Worm (Caenorhabditis elegans) whole organism, young adult: ENCODE measurements around the gene srh-39.

Source experiments
- ama-1 ChIP-seq, 3 experiments: fragments of 150-350 bp in 1 of 3; sonication (generic microtip) in 2 of 3; optimal IDR thresholded peaks; 2 replicates each; lab custom pipeline; 2014 to 2018; ENCODE audit warnings: missing biosample characterization in 2 of 3, missing genetic modification characterization in 2 of 3, missing genetic modification reagents in 2 of 3
- efl-1 ChIP-seq: fragments of 150-350 bp; optimal IDR thresholded peaks from 2 replicates; lab custom pipeline; 2014; ENCODE audit warnings: missing biosample characterization, missing genetic modification reagents, missing genetic modification characterization
- pha-4 ChIP-seq: fragments of 150-350 bp; sonication (generic microtip); optimal IDR thresholded peaks from 2 replicates; lab custom pipeline; 2014; ENCODE audit warnings: missing biosample characterization, missing genetic modification reagents, missing genetic modification characterization

DNA sequence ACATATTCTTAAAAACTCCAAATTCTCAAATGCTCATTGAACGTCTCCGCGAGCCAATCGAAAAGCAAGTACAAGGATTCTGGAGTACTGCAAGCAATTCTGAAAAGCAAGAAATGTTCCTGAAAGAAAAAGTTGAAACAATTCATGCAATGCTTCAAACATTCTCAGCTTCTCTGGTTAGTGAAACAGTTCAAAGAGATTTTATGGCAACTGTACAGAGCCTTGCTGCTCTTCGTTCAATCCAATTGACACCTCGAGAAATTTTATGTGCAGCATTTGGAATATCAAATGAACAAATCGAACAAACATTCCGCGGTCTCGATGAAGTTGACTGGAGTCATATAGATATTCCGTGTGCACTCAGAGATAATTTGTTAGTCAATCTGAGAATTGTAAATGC is 28.6 kb downstream of the srh-39 start:
- TF ChIP-seq pha-4 (tag; lab: Kevin White, UChicago) (no peak), efl-1 (GFP tag; lab: Kevin White, UChicago) (no peak), ama-1 (optimal IDR thresholded peaks at IDR 0.05; lab: Kevin White, UChicago) (no peak), ama-1 (GFP tag; optimal IDR thresholded peaks at IDR 0.05; lab: Kevin White, UChicago) (no peak)
